Worm (Caenorhabditis elegans) whole organism, mixed stage, embryonic: ENCODE measurements around the gene spc-2.
A peak's percentile ranks its signal among the peaks of the same experiment; 100 is the strongest.

ENCODE experiments used
- bed-3 ChIP-seq: fragments of 200-800 bp; sonication (Bioruptor generic); optimal IDR thresholded peaks from 3 replicates; lab custom pipeline; 2018; ENCODE audit warnings: mild to moderate bottlenecking, missing genetic modification characterization, moderate library complexity, missing compliant biosample characterization
- ceh-39 ChIP-seq: fragments of 150-350 bp; optimal IDR thresholded peaks from 2 replicates; lab custom pipeline; 2014; ENCODE audit warnings: missing biosample characterization, missing genetic modification characterization
- ceh-83 ChIP-seq: fragments of 200-800 bp; sonication (Bioruptor generic); optimal IDR thresholded peaks from 2 replicates; lab custom pipeline; 2018; ENCODE audit warnings: mild to moderate bottlenecking, missing genetic modification characterization, missing compliant biosample characterization
- ces-1 ChIP-seq: fragments of 150-350 bp; optimal IDR thresholded peaks from 2 replicates; lab custom pipeline; 2014; ENCODE audit warnings: missing biosample characterization, missing genetic modification reagents, missing genetic modification characterization
- drap-1 ChIP-seq: fragments of 200-800 bp; sonication (Bioruptor generic); optimal IDR thresholded peaks from 3 replicates; lab custom pipeline; 2018; ENCODE audit warnings: mild to moderate bottlenecking, missing genetic modification characterization, missing compliant biosample characterization
- elt-1 ChIP-seq: sonication (generic microtip); optimal IDR thresholded peaks from 2 replicates; lab custom pipeline; 2017; ENCODE audit warnings: missing genetic modification characterization, mild to moderate bottlenecking, missing compliant biosample characterization, antibody characterized with exemption, moderate library complexity, borderline replicate concordance; ENCODE audit not compliant: insufficient read depth
- elt-3 ChIP-seq: fragments of 150-350 bp; optimal IDR thresholded peaks from 2 replicates; lab custom pipeline; 2014; ENCODE audit warnings: missing biosample characterization, missing genetic modification characterization
- flh-1 ChIP-seq: fragments of 200-800 bp; sonication (Bioruptor generic); optimal IDR thresholded peaks from 2 replicates; lab custom pipeline; 2018; ENCODE audit warnings: mild to moderate bottlenecking, missing genetic modification characterization, moderate library complexity, missing compliant biosample characterization
- ham-2 ChIP-seq: fragments of 200-800 bp; sonication (Bioruptor generic); optimal IDR thresholded peaks from 2 replicates; lab custom pipeline; 2018; ENCODE audit warnings: mild to moderate bottlenecking, missing genetic modification characterization, missing compliant biosample characterization
- hlh-1 ChIP-seq: fragments of 150-350 bp; optimal IDR thresholded peaks from 2 replicates; lab custom pipeline; 2014; ENCODE audit warnings: missing biosample characterization, missing genetic modification reagents, missing genetic modification characterization
- lin-13 ChIP-seq: fragments of 150-350 bp; optimal IDR thresholded peaks from 2 replicates; lab custom pipeline; 2014; ENCODE audit warnings: missing biosample characterization, missing genetic modification characterization
- lin-32 ChIP-seq: fragments of 200-800 bp; sonication (Bioruptor generic); optimal IDR thresholded peaks from 2 replicates; lab custom pipeline; 2018; ENCODE audit warnings: mild to moderate bottlenecking, missing genetic modification characterization, missing compliant biosample characterization
- lsy-2 ChIP-seq: fragments of 150-350 bp; optimal IDR thresholded peaks from 2 replicates; lab custom pipeline; 2014; ENCODE audit warnings: missing biosample characterization, missing genetic modification characterization
- mep-1 ChIP-seq: fragments of 150-350 bp; optimal IDR thresholded peaks from 2 replicates; lab custom pipeline; 2017; ENCODE audit warnings: missing biosample characterization, missing genetic modification reagents, missing genetic modification characterization, inconsistent platforms
- mls-2 ChIP-seq: sonication (generic microtip); optimal IDR thresholded peaks from 2 replicates; lab custom pipeline; 2016; ENCODE audit warnings: mild to moderate bottlenecking, missing genetic modification characterization, moderate library complexity, missing compliant biosample characterization
- nhr-12 ChIP-seq: fragments of 150-350 bp; optimal IDR thresholded peaks from 2 replicates; lab custom pipeline; 2014; ENCODE audit warnings: missing biosample characterization, missing genetic modification characterization
- nhr-2 ChIP-seq: fragments of 150-350 bp; optimal IDR thresholded peaks from 2 replicates; lab custom pipeline; 2014; ENCODE audit warnings: missing biosample characterization, missing genetic modification characterization
- nhr-237 ChIP-seq: fragments of 150-350 bp; optimal IDR thresholded peaks from 2 replicates; lab custom pipeline; 2014; ENCODE audit warnings: missing biosample characterization, missing genetic modification characterization
- nhr-28 ChIP-seq: fragments of 150-350 bp; optimal IDR thresholded peaks from 2 replicates; lab custom pipeline; 2014; ENCODE audit warnings: missing biosample characterization, missing genetic modification characterization
- nhr-76 ChIP-seq: sonication (generic microtip); optimal IDR thresholded peaks from 2 replicates; lab custom pipeline; 2017; ENCODE audit warnings: missing biosample characterization, missing genetic modification characterization
- sem-2 ChIP-seq: fragments of 200-800 bp; sonication (Bioruptor generic); optimal IDR thresholded peaks from 2 replicates; lab custom pipeline; 2018; ENCODE audit warnings: mild to moderate bottlenecking, missing genetic modification characterization, missing compliant biosample characterization
- snpc-4 ChIP-seq: fragments of 150-350 bp; optimal IDR thresholded peaks from 2 replicates; lab custom pipeline; 2014; ENCODE audit warnings: missing biosample characterization, missing genetic modification characterization
- sptf-1 ChIP-seq: sonication (generic microtip); optimal IDR thresholded peaks from 2 replicates; lab custom pipeline; 2017; ENCODE audit warnings: mild to moderate bottlenecking, missing genetic modification characterization, moderate library complexity, missing compliant biosample characterization
- tbx-8 ChIP-seq: fragments of 200-800 bp; sonication (Bioruptor generic); optimal IDR thresholded peaks from 2 replicates; lab custom pipeline; 2018; ENCODE audit warnings: mild to moderate bottlenecking, missing genetic modification characterization, moderate library complexity, missing compliant biosample characterization
- unc-120 ChIP-seq: sonication (generic microtip); optimal IDR thresholded peaks from 2 replicates; lab custom pipeline; 2017; ENCODE audit warnings: missing genetic modification characterization, missing compliant biosample characterization; ENCODE audit not compliant: poor library complexity, severe bottlenecking
- unc-62 ChIP-seq: fragments of 150-350 bp; optimal IDR thresholded peaks from 2 replicates; lab custom pipeline; 2014; ENCODE audit warnings: missing biosample characterization, missing genetic modification reagents, missing genetic modification characterization
- zip-8 ChIP-seq: fragments of 150-350 bp; optimal IDR thresholded peaks from 2 replicates; lab custom pipeline; 2014; ENCODE audit warnings: missing biosample characterization, missing genetic modification characterization
- ztf-11 ChIP-seq: fragments of 150-350 bp; optimal IDR thresholded peaks from 2 replicates; lab custom pipeline; 2014; ENCODE audit warnings: missing biosample characterization, missing genetic modification characterization

The spc-2 gene

ce11 chrIII:8209775-8210174 is 28.1 kb downstream of the spc-2 start, which contains the start of gene C30A5.10:
Gene C30A5.10, minus strand, starts transcription at chrIII:8209875.
- TF ChIP-seq lin-32 (GFP tag; lab: Kevin White, UChicago) = no peak
- no peak for TF ChIP-seq snpc-4 (tag; lab: Kevin White, UChicago)
- TF ChIP-seq elt-3 (tag; lab: Kevin White, UChicago) = no peak
- no peak for TF ChIP-seq sptf-1 (tag; lab: Kevin White, UChicago)
- TF ChIP-seq elt-1 = no peak
- no peak for TF ChIP-seq tbx-8
- no peak for TF ChIP-seq nhr-28 (tag; lab: Kevin White, UChicago)
- no peak for TF ChIP-seq ceh-83 (GFP tag; lab: Kevin White, UChicago)
- TF ChIP-seq lin-13 (tag; lab: Kevin White, UChicago) = no peak
- no peak for TF ChIP-seq drap-1 (GFP tag; lab: Kevin White, UChicago)
- TF ChIP-seq ztf-11 (tag; lab: Kevin White, UChicago) = no peak
- TF ChIP-seq unc-62 (GFP tag; lab: Kevin White, UChicago) = no peak
- no peak for TF ChIP-seq ham-2
- TF ChIP-seq nhr-76 (tag; lab: Kevin White, UChicago) = no peak
- TF ChIP-seq flh-1 = no peak

ce11 chrIII:8211562-8211961 is 29.9 kb downstream of the spc-2 start:
- TF ChIP-seq ces-1 (GFP tag; lab: Kevin White, UChicago) = no peak

ce11 chrIII:8216224-8216623 is 34.5 kb downstream of the spc-2 start, which contains the start of gene unc-86:
Gene unc-86, minus strand, starts transcription at chrIII:8216336.
- peak; percentile 55 for TF ChIP-seq lsy-2 (tag; lab: Kevin White, UChicago)
- no peak for TF ChIP-seq mep-1 (tag; lab: Kevin White, UChicago)
- TF ChIP-seq, all 35 proteins: peak for 1

ce11 chrIII:8217919-8218318 is 36.2 kb downstream of the spc-2 start, which contains the start of gene C30A5.16:
Gene C30A5.16, plus strand, starts transcription at chrIII:8218219.
- TF ChIP-seq ham-2 (no peak), nhr-2 (tag; lab: Kevin White, UChicago) (no peak), lin-13 (tag; lab: Kevin White, UChicago) (no peak), tbx-8 (no peak), lsy-2 (tag; lab: Kevin White, UChicago) (no peak), ceh-39 (tag; lab: Kevin White, UChicago) (no peak), nhr-237 (tag; lab: Kevin White, UChicago) (no peak), nhr-12 (no peak), drap-1 (GFP tag; lab: Kevin White, UChicago) (no peak), sptf-1 (tag; lab: Kevin White, UChicago) (no peak), unc-120 (tag; lab: Kevin White, UChicago) (no peak)
- TF ChIP-seq, all 35 proteins: peak for 0

ce11 chrIII:8220081-8220480 is 38.4 kb downstream of the spc-2 start:
- no peak for TF ChIP-seq hlh-1 (tag; lab: Kevin White, UChicago)
- no peak for TF ChIP-seq nhr-237 (tag; lab: Kevin White, UChicago)
- TF ChIP-seq nhr-2 (tag; lab: Kevin White, UChicago) = peak; percentile 31
- TF ChIP-seq zip-8 (tag; lab: Kevin White, UChicago) = peak; percentile 27
- TF ChIP-seq elt-3 (tag; lab: Kevin White, UChicago) = no peak

ce11 chrIII:8224769-8225168 is 43.1 kb downstream of the spc-2 start, which contains the start of gene mob-4:
Gene mob-4, plus strand, starts transcription at chrIII:8225097.
- TF ChIP-seq sem-2 (GFP tag; lab: Kevin White, UChicago) = no peak
- TF ChIP-seq nhr-12 = no peak
- TF ChIP-seq ztf-11 (tag; lab: Kevin White, UChicago) = no peak
- TF ChIP-seq mls-2 (tag; lab: Kevin White, UChicago) = no peak
- TF ChIP-seq nhr-2 (tag; lab: Kevin White, UChicago) = no peak
- no peak for TF ChIP-seq nhr-237 (tag; lab: Kevin White, UChicago)
- TF ChIP-seq ceh-83 (GFP tag; lab: Kevin White, UChicago) = no peak

ce11 chrIII:8226178-8226577 is 44.5 kb downstream of the spc-2 start, which contains the start of gene rfs-1:
Gene rfs-1, plus strand, starts transcription at chrIII:8226478.
- TF ChIP-seq nhr-12 (no peak), elt-1 (no peak), ztf-11 (tag; lab: Kevin White, UChicago) (no peak), ham-2 (no peak), bed-3 (GFP tag; lab: Kevin White, UChicago) (no peak)
